Worm (Caenorhabditis elegans): ENCODE data around the gene best-16.

DNA sequence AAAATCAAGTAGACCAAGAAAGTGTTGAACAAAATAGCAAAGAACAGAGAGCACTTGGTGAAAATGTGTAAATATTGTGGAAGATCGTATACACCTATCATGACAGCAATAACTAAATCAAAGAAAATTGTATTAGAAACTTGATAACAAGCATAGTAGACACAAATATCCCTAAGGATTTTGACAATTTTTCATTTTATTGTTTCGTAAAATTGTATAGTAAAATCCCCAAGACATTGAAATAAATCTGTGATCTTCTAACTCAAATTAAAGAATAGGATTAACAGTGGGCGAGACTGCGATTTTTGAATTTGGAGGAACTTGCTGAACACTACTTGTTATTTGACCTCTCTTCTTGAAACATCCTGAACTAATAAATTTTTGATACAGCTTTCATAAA lies 24.4 kb downstream of the best-16 start, which contains the start of gene str-220:
- TF ChIP-seq nhr-12 (tag; optimal IDR thresholded peaks at IDR 0.05) (no peak), nhr-25 (tag; optimal IDR thresholded peaks at IDR 0.05) (no peak), unc-39 (tag; optimal IDR thresholded peaks at IDR 0.05) (no peak), pha-4 (tag; optimal IDR thresholded peaks at IDR 0.05) (no peak), elt-2 (tag; optimal IDR thresholded peaks at IDR 0.05) (no peak), nhr-77 (tag; optimal IDR thresholded peaks at IDR 0.05) (no peak), ceh-16 (tag; optimal IDR thresholded peaks at IDR 0.05) (no peak), nhr-11 (tag; optimal IDR thresholded peaks at IDR 0.05) (no peak), aly-2 (tag; optimal IDR thresholded peaks at IDR 0.05) (no peak), ceh-82 (tag; optimal IDR thresholded peaks at IDR 0.05) (no peak), nhr-23 (tag; optimal IDR thresholded peaks at IDR 0.05) (no peak), nfya-1 (tag; optimal IDR thresholded peaks at IDR 0.05; ENCODE audit: insufficient read depth) (no peak), fos-1 (tag; optimal IDR thresholded peaks at IDR 0.05) (no peak)
